Worm (Caenorhabditis elegans): ENCODE results near the gene F12F6.1.

DNA sequence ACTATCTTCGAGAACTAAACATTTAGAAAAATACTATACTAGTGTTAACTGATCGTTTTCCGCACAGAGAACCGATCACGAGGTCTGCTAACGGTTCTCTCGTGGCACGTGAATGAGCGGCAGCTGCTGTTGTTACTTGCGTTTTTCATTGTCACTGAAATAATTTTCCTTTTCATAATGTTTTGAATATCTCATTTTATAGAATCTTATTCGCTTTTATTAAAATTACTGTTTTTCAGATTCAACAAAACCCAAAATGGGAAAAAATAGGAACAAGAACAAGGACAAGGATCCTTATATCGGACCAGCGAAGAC lies 52.6 kb downstream of the F12F6.1 start, which contains the start of gene F58B3.6:
- peak in 2 of 6 experiments; percentile 16 to 67 for TF ChIP-seq elt-3 (tag; optimal IDR thresholded peaks at IDR 0.05)
- TF ChIP-seq skn-1 (tag; optimal IDR thresholded peaks at IDR 0.05): no peak
- no peak for TF ChIP-seq ceh-82 (tag; optimal IDR thresholded peaks at IDR 0.05)
- TF ChIP-seq zag-1 (tag; optimal IDR thresholded peaks at IDR 0.05): no peak
- TF ChIP-seq mef-2 (tag; optimal IDR thresholded peaks at IDR 0.05): no peak
- TF ChIP-seq lsy-2 (tag; optimal IDR thresholded peaks at IDR 0.05): peak; percentile 26 to 65
- no peak for TF ChIP-seq unc-62 (GFP tag; optimal IDR thresholded peaks at IDR 0.05)
- no peak for TF ChIP-seq nhr-12 (tag; optimal IDR thresholded peaks at IDR 0.05)
- no peak for TF ChIP-seq nhr-237 (tag; optimal IDR thresholded peaks at IDR 0.05)
- peak; percentile 53 for TF ChIP-seq rnt-1 (tag; optimal IDR thresholded peaks at IDR 0.05)
- no peak for TF ChIP-seq hlh-4 (tag; optimal IDR thresholded peaks at IDR 0.05)
- TF ChIP-seq nhr-90 (tag; optimal IDR thresholded peaks at IDR 0.05; ENCODE audit: poor library complexity): peak; percentile 30
- no peak for TF ChIP-seq sptf-1 (tag; optimal IDR thresholded peaks at IDR 0.05)
- no peak for TF ChIP-seq unc-98 (GFP tag; IDR thresholded peaks at IDR 0.05)

All from whole organism, L1 larva.